Worm (Caenorhabditis elegans) whole organism, L4 larva: ENCODE data around the gene irld-24.

Experiments used
- F26F4.8 ChIP-seq: fragments of 200-800 bp; sonication (Bioruptor generic); conservative IDR thresholded peaks from 2 replicates; pipeline ENCODE4 v1.3.6; 2022; ENCODE audit warnings: missing genetic modification characterization, missing compliant biosample characterization
- F44E2.7 ChIP-seq: fragments of 200-800 bp; sonication (Bioruptor generic); IDR thresholded peaks from 2 replicates; pipeline ENCODE4 v2.1.2; 2022; ENCODE audit warnings: missing genetic modification characterization, missing compliant biosample characterization
- F49E8.2 ChIP-seq: sonication (generic microtip); optimal IDR thresholded peaks from 2 replicates; lab custom pipeline; 2016; ENCODE audit warnings: missing compliant biosample characterization, mild to moderate bottlenecking, missing genetic modification characterization, borderline replicate concordance
- Y105C5A.15 ChIP-seq: fragments of 200-800 bp; sonication (Bioruptor generic); IDR thresholded peaks from 2 replicates; pipeline ENCODE4 v1.3.6; 2022; ENCODE audit warnings: missing genetic modification characterization, missing compliant biosample characterization
- Y75B8A.6 ChIP-seq: fragments of 200-800 bp; sonication (Bioruptor generic); IDR thresholded peaks from 2 replicates; pipeline ENCODE4 v1.3.6; 2022; ENCODE audit warnings: missing genetic modification reagents, missing genetic modification characterization, missing compliant biosample characterization
- ZK337.2 ChIP-seq: fragments of 200-800 bp; sonication (Bioruptor generic); IDR thresholded peaks from 2 replicates; pipeline ENCODE4 v1.3.6; 2022; ENCODE audit warnings: missing genetic modification reagents, missing genetic modification characterization, missing compliant biosample characterization
- ZK546.5 ChIP-seq, 2 experiments: sonication (generic microtip); optimal IDR thresholded peaks; 2 replicates each; lab custom pipeline; 2017; ENCODE audit warnings: missing biosample characterization in 2 of 2, missing genetic modification characterization in 2 of 2
- ama-1 ChIP-seq: fragments of 150-350 bp; optimal IDR thresholded peaks from 2 replicates; lab custom pipeline; 2014; ENCODE audit warnings: inconsistent platforms, mixed read lengths
- ceh-20 ChIP-seq: fragments of 200-800 bp; sonication (Bioruptor generic); IDR thresholded peaks from 2 replicates; pipeline ENCODE4 v1.3.6; 2022; ENCODE audit warnings: missing genetic modification reagents, missing genetic modification characterization, missing compliant biosample characterization
- ceh-28 ChIP-seq: fragments of 150-350 bp; optimal IDR thresholded peaks from 2 replicates; lab custom pipeline; 2014; ENCODE audit warnings: missing biosample characterization, missing genetic modification reagents, missing genetic modification characterization
- ceh-32 ChIP-seq: sonication (generic microtip); optimal IDR thresholded peaks from 2 replicates; lab custom pipeline; 2016; ENCODE audit warnings: mild to moderate bottlenecking, missing genetic modification characterization, missing compliant biosample characterization; ENCODE audit not compliant: poor library complexity
- ces-1 ChIP-seq: fragments of 150-350 bp; sonication (generic microtip); optimal IDR thresholded peaks from 4 replicates; lab custom pipeline; 2014; ENCODE audit warnings: missing biosample characterization, missing genetic modification reagents, missing genetic modification characterization
- ctbp-1 ChIP-seq: fragments of 200-800 bp; sonication (Bioruptor generic); IDR thresholded peaks from 2 replicates; pipeline ENCODE4 v1.3.6; 2022; ENCODE audit warnings: missing genetic modification reagents, missing genetic modification characterization, missing compliant biosample characterization
- daf-12 ChIP-seq: fragments of 150-350 bp; optimal IDR thresholded peaks from 2 replicates; lab custom pipeline; 2014; ENCODE audit warnings: missing biosample characterization, missing genetic modification reagents, missing genetic modification characterization
- daf-16 ChIP-seq, 3 experiments: sonication (generic microtip); optimal IDR thresholded peaks; 2 replicates each; lab custom pipeline; 2016 to 2017; ENCODE audit warnings: missing genetic modification characterization in 3 of 3, missing genetic modification reagents in 3 of 3, mild to moderate bottlenecking in 2 of 3, missing compliant biosample characterization in 2 of 3, missing biosample characterization in 1 of 3, moderate library complexity in 1 of 3
- dmd-6 ChIP-seq: fragments of 200-800 bp; sonication (Bioruptor generic); IDR thresholded peaks from 2 replicates; pipeline ENCODE4 v1.3.6; 2022; ENCODE audit warnings: missing genetic modification reagents, missing genetic modification characterization, missing compliant biosample characterization
- dmd-8 ChIP-seq: fragments of 200-800 bp; sonication (Bioruptor generic); IDR thresholded peaks from 2 replicates; pipeline ENCODE4 v1.3.6; 2022; ENCODE audit warnings: missing genetic modification characterization, missing compliant biosample characterization
- duxl-1 ChIP-seq: sonication (generic microtip); optimal IDR thresholded peaks from 2 replicates; lab custom pipeline; 2016; ENCODE audit warnings: mild to moderate bottlenecking, missing genetic modification characterization, moderate library complexity, missing compliant biosample characterization; ENCODE audit not compliant: poor library complexity
- egl-27 ChIP-seq: sonication (generic microtip); optimal IDR thresholded peaks from 3 replicates; lab custom pipeline; 2017; ENCODE audit warnings: missing biosample characterization, missing genetic modification reagents, missing genetic modification characterization
- egl-43 ChIP-seq: fragments of 200-800 bp; sonication (Bioruptor generic); IDR thresholded peaks from 2 replicates; pipeline ENCODE4 v1.3.6; 2022; ENCODE audit warnings: missing genetic modification reagents, missing genetic modification characterization, missing compliant biosample characterization
- fkh-10 ChIP-seq: fragments of 150-350 bp; optimal IDR thresholded peaks from 2 replicates; lab custom pipeline; 2014; ENCODE audit warnings: missing biosample characterization, missing genetic modification reagents, missing genetic modification characterization
- fos-1 ChIP-seq: fragments of 150-350 bp; optimal IDR thresholded peaks from 2 replicates; lab custom pipeline; 2014; ENCODE audit warnings: missing biosample characterization, missing genetic modification characterization
- hlh-11 ChIP-seq: fragments of 200-800 bp; sonication (Bioruptor generic); optimal IDR thresholded peaks from 2 replicates; lab custom pipeline; 2018; ENCODE audit warnings: mild to moderate bottlenecking, missing genetic modification characterization, missing compliant biosample characterization
- hlh-30 ChIP-seq: sonication (generic microtip); optimal IDR thresholded peaks from 2 replicates; lab custom pipeline; 2017; ENCODE audit warnings: antibody characterized with exemption, mild to moderate bottlenecking, missing genetic modification characterization, missing compliant biosample characterization; ENCODE audit not compliant: insufficient read depth
- lim-7 ChIP-seq: fragments of 200-800 bp; sonication (Bioruptor generic); IDR thresholded peaks from 2 replicates; pipeline ENCODE4 v1.3.6; 2022; ENCODE audit warnings: missing genetic modification characterization, missing compliant biosample characterization
- madf-9 ChIP-seq: fragments of 200-800 bp; sonication (Bioruptor generic); conservative IDR thresholded peaks from 2 replicates; pipeline ENCODE4 v1.3.6; 2022; ENCODE audit warnings: missing genetic modification reagents, missing genetic modification characterization, missing compliant biosample characterization
- mdt-29 ChIP-seq: fragments of 200-800 bp; sonication (Bioruptor generic); IDR thresholded peaks from 2 replicates; pipeline ENCODE4 v1.3.6; 2022; ENCODE audit warnings: missing genetic modification reagents, missing genetic modification characterization, missing compliant biosample characterization
- mep-1 ChIP-seq: fragments of 150-350 bp; sonication (generic microtip); optimal IDR thresholded peaks from 3 replicates; lab custom pipeline; 2014; ENCODE audit warnings: missing biosample characterization, missing genetic modification characterization
- mes-2 ChIP-seq: sonication (generic microtip); optimal IDR thresholded peaks from 2 replicates; lab custom pipeline; 2016; ENCODE audit warnings: missing genotype, mild to moderate bottlenecking, missing genetic modification characterization, missing compliant biosample characterization; ENCODE audit not compliant: poor library complexity, severe bottlenecking
- mxl-3 ChIP-seq: fragments of 200-800 bp; sonication (Bioruptor generic); optimal IDR thresholded peaks from 2 replicates; lab custom pipeline; 2018; ENCODE audit warnings: mild to moderate bottlenecking, missing genetic modification characterization, missing compliant biosample characterization
- nhr-102 ChIP-seq: sonication (generic microtip); optimal IDR thresholded peaks from 2 replicates; lab custom pipeline; 2016; ENCODE audit warnings: mild to moderate bottlenecking, missing genetic modification characterization, moderate library complexity, missing compliant biosample characterization
- nhr-11 ChIP-seq: fragments of 150-350 bp; optimal IDR thresholded peaks from 2 replicates; lab custom pipeline; 2014; ENCODE audit warnings: missing biosample characterization, missing genetic modification characterization
- nhr-111 ChIP-seq: fragments of 200-800 bp; sonication (Bioruptor generic); optimal IDR thresholded peaks from 2 replicates; lab custom pipeline; 2018; ENCODE audit warnings: mild to moderate bottlenecking, missing genetic modification characterization, missing compliant biosample characterization
- nhr-237 ChIP-seq: sonication (generic microtip); optimal IDR thresholded peaks from 2 replicates; lab custom pipeline; 2017; ENCODE audit warnings: missing biosample characterization, missing genetic modification characterization
- nhr-28 ChIP-seq: fragments of 150-350 bp; optimal IDR thresholded peaks from 2 replicates; lab custom pipeline; 2014; ENCODE audit warnings: missing biosample characterization, missing genetic modification characterization
- nhr-41 ChIP-seq: fragments of 200-800 bp; sonication (Bioruptor generic); IDR thresholded peaks from 2 replicates; pipeline ENCODE4 v1.3.6; 2022; ENCODE audit warnings: missing genetic modification reagents, missing genetic modification characterization, missing compliant biosample characterization
- nhr-48 ChIP-seq: sonication (generic microtip); optimal IDR thresholded peaks from 2 replicates; lab custom pipeline; 2016; ENCODE audit warnings: mild to moderate bottlenecking, missing genetic modification characterization, missing compliant biosample characterization
- pha-4 ChIP-seq, 2 experiments: fragments of 150-350 bp in 1 of 2; fragments of 200-800 bp in 1 of 2; sonication (Bioruptor generic) in 1 of 2; IDR thresholded peaks in 1 of 2; optimal IDR thresholded peaks in 1 of 2; 2 replicates each; pipeline versions ENCODE4 v1.3.6 to Lab custom; 2014 to 2022; ENCODE audit warnings: missing genetic modification characterization in 2 of 2, missing genetic modification reagents in 2 of 2, missing biosample characterization in 1 of 2, missing compliant biosample characterization in 1 of 2
- php-3 ChIP-seq: fragments of 200-800 bp; sonication (Bioruptor generic); IDR thresholded peaks from 2 replicates; pipeline ENCODE4 v1.3.6; 2022; ENCODE audit warnings: missing genetic modification reagents, missing genetic modification characterization, missing compliant biosample characterization
- pqm-1 ChIP-seq: sonication (generic microtip); optimal IDR thresholded peaks from 2 replicates; lab custom pipeline; 2017; ENCODE audit warnings: missing biosample characterization, missing genetic modification characterization
- saeg-2 ChIP-seq: fragments of 200-800 bp; sonication (Bioruptor generic); IDR thresholded peaks from 2 replicates; pipeline ENCODE4 v1.3.6; 2022; ENCODE audit warnings: missing genetic modification reagents, missing genetic modification characterization, missing compliant biosample characterization
- skn-1 ChIP-seq: fragments of 150-350 bp; optimal IDR thresholded peaks from 2 replicates; lab custom pipeline; 2014; ENCODE audit warnings: missing biosample characterization, missing genetic modification characterization
- snpc-1.2 ChIP-seq: fragments of 200-800 bp; sonication (Bioruptor generic); IDR thresholded peaks from 2 replicates; pipeline ENCODE4 v1.3.6; 2022; ENCODE audit warnings: missing genetic modification reagents, missing genetic modification characterization, missing compliant biosample characterization
- spr-3 ChIP-seq: fragments of 200-800 bp; sonication (Bioruptor generic); optimal IDR thresholded peaks from 2 replicates; lab custom pipeline; 2018; ENCODE audit warnings: mild to moderate bottlenecking, missing genetic modification characterization, missing compliant biosample characterization
- tra-1 ChIP-seq: fragments of 200-800 bp; sonication (Bioruptor generic); IDR thresholded peaks from 2 replicates; pipeline ENCODE4 v1.3.6; 2022; ENCODE audit warnings: missing genetic modification reagents, missing genetic modification characterization, missing compliant biosample characterization
- unc-62 ChIP-seq, 3 experiments: fragments of 150-350 bp in 1 of 3; sonication (generic microtip); optimal IDR thresholded peaks in 2 of 3; peaks in 1 of 3; 1 replicate in 1 of 3; 2 replicates in 2 of 3; lab custom pipeline; 2014 to 2017; ENCODE audit warnings: missing biosample characterization in 3 of 3, missing genetic modification characterization in 3 of 3, missing genetic modification reagents in 3 of 3, missing genotype in 1 of 3
- zfp-3 ChIP-seq: fragments of 200-800 bp; sonication (Bioruptor generic); conservative IDR thresholded peaks from 2 replicates; pipeline ENCODE4 v1.3.6; 2022; ENCODE audit warnings: missing genetic modification reagents, missing genetic modification characterization, missing compliant biosample characterization
- zip-11 ChIP-seq: fragments of 200-800 bp; sonication (Bioruptor generic); IDR thresholded peaks from 2 replicates; pipeline ENCODE4 v1.3.6; 2022; ENCODE audit warnings: missing genetic modification characterization, missing compliant biosample characterization

The irld-24 gene

ce11 chrX:13969257-13969968, 17.0 kb upstream of the irld-24 start (continued):
- no peak for TF ChIP-seq nhr-41
- TF ChIP-seq duxl-1 (tag; lab: Kevin White, UChicago): peak; percentile 16
- peak; percentile 93 for TF ChIP-seq fkh-10
- no peak for TF ChIP-seq spr-3 (GFP tag; lab: Kevin White, UChicago)
- TF ChIP-seq ZK546.5 (tag; optimal IDR thresholded peaks at IDR 0.05; lab: Kevin White, UChicago): no peak
- peak; percentile 63 for TF ChIP-seq ceh-28
- peak; percentile 96 for TF ChIP-seq hlh-11 (tag; lab: Kevin White, UChicago)
- peak; percentile 90 for TF ChIP-seq mep-1 (tag; lab: Kevin White, UChicago)
- peak; percentile 59 for TF ChIP-seq hlh-30 (tag; lab: Kevin White, UChicago)
- TF ChIP-seq daf-12 (tag; lab: Kevin White, UChicago): no peak
- TF ChIP-seq F26F4.8 (GFP tag; lab: Robert Waterston, UW): no peak
- TF ChIP-seq saeg-2: no peak
- TF ChIP-seq ZK337.2 (GFP tag; lab: Robert Waterston, UW): no peak
- peak; percentile 78 for TF ChIP-seq nhr-11 (tag; lab: Kevin White, UChicago)
- no peak for TF ChIP-seq ceh-32 (tag; lab: Kevin White, UChicago)
- TF ChIP-seq ctbp-1: peak; percentile 86
- no peak for TF ChIP-seq nhr-237 (tag; lab: Kevin White, UChicago)
- TF ChIP-seq madf-9: no peak
- no peak for TF ChIP-seq Y75B8A.6 (GFP tag; lab: Robert Waterston, UW)
- TF ChIP-seq F49E8.2: no peak
- TF ChIP-seq pha-4 (GFP tag; IDR thresholded peaks at IDR 0.05; lab: Robert Waterston, UW): peak; percentile 69
- TF ChIP-seq pha-4 (tag; optimal IDR thresholded peaks at IDR 0.05; lab: Kevin White, UChicago): no peak
- TF ChIP-seq daf-16 (GFP tag; optimal IDR thresholded peaks at IDR 0.05; lab: Kevin White, UChicago): peak in 1 of 2 experiments; percentile 83
- peak; percentile 71 for TF ChIP-seq daf-16 (tag; optimal IDR thresholded peaks at IDR 0.05; lab: Kevin White, UChicago)
- TF ChIP-seq unc-62 (GFP tag; optimal IDR thresholded peaks at IDR 0.05 in 1 of 2; lab: Kevin White, UChicago): peak in 1 of 2 experiments; percentile 98
- no peak for TF ChIP-seq unc-62 (tag; optimal IDR thresholded peaks at IDR 0.05; lab: Kevin White, UChicago)
- TF ChIP-seq nhr-28 (tag; lab: Kevin White, UChicago): peak; percentile 85
- no peak for TF ChIP-seq zip-11 (GFP tag; lab: Robert Waterston, UW)
- no peak for TF ChIP-seq skn-1 (tag; lab: Kevin White, UChicago)
- TF ChIP-seq nhr-111 (GFP tag; lab: Kevin White, UChicago): no peak
- TF ChIP-seq fos-1 (tag; lab: Kevin White, UChicago): no peak
- TF ChIP-seq mxl-3 (GFP tag; lab: Kevin White, UChicago): peak; percentile 87
- TF ChIP-seq dmd-8 (GFP tag; lab: Robert Waterston, UW): no peak
- TF ChIP-seq snpc-1.2 (GFP tag; lab: Robert Waterston, UW): no peak
- no peak for TF ChIP-seq tra-1 (GFP tag; lab: Robert Waterston, UW)
- TF ChIP-seq nhr-48 (tag; lab: Kevin White, UChicago): peak; percentile 73
- TF ChIP-seq mdt-29 (GFP tag; lab: Robert Waterston, UW): no peak
- 0 out of 2 replicates have a peak, but pooled peaks have one; percentile 31 for TF ChIP-seq lim-7 (GFP tag; lab: Robert Waterston, UW)
- peak; percentile 14 for TF ChIP-seq ces-1 (GFP tag; lab: Kevin White, UChicago)
- TF ChIP-seq ama-1 (lab: Kevin White, UChicago): peak; percentile 45
- peak; percentile 25 for TF ChIP-seq pqm-1 (tag; lab: Kevin White, UChicago)
- TF ChIP-seq F44E2.7: no peak
- TF ChIP-seq nhr-102: peak; percentile 44
- no peak for TF ChIP-seq egl-27 (tag; lab: Kevin White, UChicago)
- TF ChIP-seq dmd-6 (GFP tag; lab: Robert Waterston, UW): peak; percentile 75
- no peak for TF ChIP-seq zfp-3 (GFP tag; lab: Robert Waterston, UW)
- TF ChIP-seq mes-2 (tag; lab: Kevin White, UChicago): peak; percentile 69
- TF ChIP-seq php-3 (GFP tag; lab: Robert Waterston, UW): no peak
- peak; percentile 36; the same call in 1 of the 2 replicates for TF ChIP-seq ceh-20 (GFP tag; lab: Robert Waterston, UW)
- peak; percentile 70 for TF ChIP-seq egl-43
- TF ChIP-seq Y105C5A.15 (GFP tag; lab: Robert Waterston, UW): no peak
